Fruit fly (Drosophila melanogaster): ENCODE data around the gene Mst57Dc.

Mst57Dc gene

DNA sequence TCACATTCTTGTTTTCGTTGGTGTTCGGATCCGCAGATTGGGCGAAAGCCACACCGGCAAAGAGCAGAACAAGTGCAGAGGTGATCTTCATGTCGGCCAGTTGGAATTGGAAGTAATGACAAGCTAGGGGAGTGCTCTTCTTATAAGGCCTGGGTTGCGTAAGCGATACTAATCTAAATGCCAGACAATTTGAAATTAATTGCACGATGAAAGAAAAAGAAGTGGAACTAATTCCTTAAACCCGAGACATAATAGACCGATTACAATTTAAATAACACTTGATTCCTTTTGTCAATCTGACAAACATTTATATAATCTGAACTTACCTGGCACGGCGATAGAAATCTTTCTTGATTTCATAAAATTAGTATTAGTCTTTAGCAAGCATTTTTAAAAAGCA is 1.3 kb upstream of the Mst57Dc start, which contains the start of gene Mst57Db:
Gene Mst57Db, minus strand, starts transcription at position 101 of the 400 bp plus-strand sequence.
- no peak for TF ChIP-seq hb (GFP tag; IDR thresholded peaks at IDR 0.05; ENCODE audit: partially characterized antibody)
- no peak for TF ChIP-seq CG1529 (GFP tag; optimal IDR thresholded peaks at IDR 0.05)
- TF ChIP-seq CG12391 (tag; optimal IDR thresholded peaks at IDR 0.05), result no peak
- no peak for TF ChIP-seq CG11723 (GFP tag; optimal IDR thresholded peaks at IDR 0.05)
- no peak for TF ChIP-seq Rfx (GFP tag; IDR thresholded peaks at IDR 0.05)
- TF ChIP-seq CG43689 (GFP tag; IDR thresholded peaks at IDR 0.05), result no peak
- no peak for TF ChIP-seq Hr51 (GFP tag; optimal IDR thresholded peaks at IDR 0.05)
- TF ChIP-seq crol (GFP tag; IDR thresholded peaks at IDR 0.05), result no peak
- TF ChIP-seq Optix (GFP tag; IDR thresholded peaks at IDR 0.05), result no peak
- no peak for TF ChIP-seq Aef1 (GFP tag; IDR thresholded peaks at IDR 0.05)
- TF ChIP-seq sima (GFP tag; optimal IDR thresholded peaks at IDR 0.05), result no peak
- no peak for TF ChIP-seq TFAM (GFP tag; optimal IDR thresholded peaks at IDR 0.05)
- no peak for TF ChIP-seq CG1602 (GFP tag; optimal IDR thresholded peaks at IDR 0.05)
- TF ChIP-seq fru (optimal IDR thresholded peaks at IDR 0.05), result no peak
- TF ChIP-seq CG5953 (GFP tag; IDR thresholded peaks at IDR 0.05), result no peak
- TF ChIP-seq CG15514 (GFP tag; optimal IDR thresholded peaks at IDR 0.05), result no peak
- TF ChIP-seq Gsc (GFP tag; IDR thresholded peaks at IDR 0.05), result no peak

- no peak for TF ChIP-seq CG10979 (tag; optimal IDR thresholded peaks at IDR 0.05)
- no peak for TF ChIP-seq Dip3 (GFP tag; optimal IDR thresholded peaks at IDR 0.05)
- no peak for TF ChIP-seq vnd (GFP tag; IDR thresholded peaks at IDR 0.05; ENCODE audit: partially characterized antibody)
- TF ChIP-seq chif (GFP tag; optimal IDR thresholded peaks at IDR 0.05), result no peak
- no peak for TF ChIP-seq bsh (GFP tag; optimal IDR thresholded peaks at IDR 0.05)
- TF ChIP-seq CG16779 (GFP tag; IDR thresholded peaks at IDR 0.05), result no peak
- TF ChIP-seq fd3F (GFP tag; optimal IDR thresholded peaks at IDR 0.05), result no peak
- no peak for TF ChIP-seq Nf-YB (GFP tag; optimal IDR thresholded peaks at IDR 0.05)
- TF ChIP-seq croc (GFP tag; conservative IDR thresholded peaks at IDR 0.05), result no peak
- no peak for TF ChIP-seq CG17328 (GFP tag; IDR thresholded peaks at IDR 0.05)
- TF ChIP-seq kni (GFP tag; optimal IDR thresholded peaks at IDR 0.05), result no peak
- no peak for TF ChIP-seq CG8388 (GFP tag; optimal IDR thresholded peaks at IDR 0.05)
- no peak for TF ChIP-seq CG4328 (GFP tag; optimal IDR thresholded peaks at IDR 0.05)
- TF ChIP-seq hbn (GFP tag; IDR thresholded peaks at IDR 0.05; ENCODE audit: partially characterized antibody), result no peak
Measured at dm6 chr3R:25830128-25830527, 630 bp upstream of the Mst57Dc start, which contains the start of gene Sfp96F. TSS of gene Sfp96F (minus strand) at chr3R:25830228.

- no peak for TF ChIP-seq stwl (tag; optimal IDR thresholded peaks at IDR 0.05)
- TF ChIP-seq da (GFP tag; optimal IDR thresholded peaks at IDR 0.05), result no peak
- TF ChIP-seq Lhr (GFP tag; optimal IDR thresholded peaks at IDR 0.05), result no peak
- TF ChIP-seq Ets65A (GFP tag), result no peak
- no peak for TF ChIP-seq BtbVII (GFP tag; optimal IDR thresholded peaks at IDR 0.05)
- no peak for TF ChIP-seq kah (GFP tag; optimal IDR thresholded peaks at IDR 0.05)
- no peak for TF ChIP-seq CG6683 (GFP tag; optimal IDR thresholded peaks at IDR 0.05)
Measured at dm6 chr3R:25815179-25815578, 14.3 kb downstream of the Mst57Dc start, which contains the start of gene CG14354. TSS of gene CG14354 (plus strand) at chr3R:25815479.

Measured in whole organism, embryonic.